Fruit fly (Drosophila melanogaster): Measurements from ENCODE around the gene CG31145.

- TF ChIP-seq CG15073 (GFP tag; optimal IDR thresholded peaks at IDR 0.05) (no peak), grau (tag; optimal IDR thresholded peaks at IDR 0.05) (no peak), Usf (GFP tag; optimal IDR thresholded peaks at IDR 0.05) (no peak), HLH4C (GFP tag; IDR thresholded peaks at IDR 0.05; ENCODE audit: partially characterized antibody) (no peak), tup (GFP tag; optimal IDR thresholded peaks at IDR 0.05) (no peak), NC2α (GFP tag; optimal IDR thresholded peaks at IDR 0.05) (no peak), CG12391 (tag; optimal IDR thresholded peaks at IDR 0.05) (no peak), Abd-B (GFP tag; optimal IDR thresholded peaks at IDR 0.05) (no peak)
Measured at dm6 chr3R:23673084-23673483, 3.6 kb upstream of the CG31145 start.

Data from whole organism, embryonic.